Fruit fly (Drosophila melanogaster): ENCODE data around the gene ind.

DNA sequence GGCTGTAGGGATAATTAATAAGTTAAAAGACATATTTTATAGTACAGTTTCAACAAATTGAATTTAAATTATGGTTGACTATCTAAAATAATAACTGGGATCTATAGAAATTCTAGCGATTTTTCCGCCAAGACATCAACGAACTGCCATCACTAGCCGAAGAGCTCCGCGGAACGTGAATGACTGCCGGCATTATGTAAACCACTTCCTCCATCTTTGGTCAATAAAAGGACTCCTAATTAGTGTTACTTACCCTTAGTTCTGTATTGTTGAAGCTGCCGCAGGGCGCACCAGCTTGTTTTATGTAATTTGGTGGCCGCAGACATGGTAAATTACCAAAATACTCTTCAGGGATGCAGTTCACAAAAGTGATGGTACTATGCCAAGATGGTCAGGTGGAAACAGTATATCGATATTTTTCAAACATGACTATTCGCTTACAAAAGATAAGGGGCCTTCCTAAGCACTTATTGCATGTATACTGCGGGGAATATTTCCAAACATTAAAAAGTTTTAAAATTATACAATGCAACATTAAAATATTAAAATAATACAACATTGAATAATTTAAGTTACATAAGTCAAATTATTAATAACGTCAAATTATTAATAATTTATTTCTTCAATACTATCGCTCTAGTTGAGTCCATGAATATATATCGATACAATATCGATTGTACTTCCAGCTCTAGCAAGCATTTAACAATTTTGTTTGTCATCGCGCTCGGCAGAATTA, 44.3 kb downstream of the ind start, which contains the start of the genes mRpL39 and Prosbeta2:
- TF ChIP-seq ttk (optimal IDR thresholded peaks at IDR 0.05) (no peak), h (optimal IDR thresholded peaks at IDR 0.05) (no peak)
